Fruit fly (Drosophila melanogaster): ENCODE data around the gene pad.

Gene pad

DNA sequence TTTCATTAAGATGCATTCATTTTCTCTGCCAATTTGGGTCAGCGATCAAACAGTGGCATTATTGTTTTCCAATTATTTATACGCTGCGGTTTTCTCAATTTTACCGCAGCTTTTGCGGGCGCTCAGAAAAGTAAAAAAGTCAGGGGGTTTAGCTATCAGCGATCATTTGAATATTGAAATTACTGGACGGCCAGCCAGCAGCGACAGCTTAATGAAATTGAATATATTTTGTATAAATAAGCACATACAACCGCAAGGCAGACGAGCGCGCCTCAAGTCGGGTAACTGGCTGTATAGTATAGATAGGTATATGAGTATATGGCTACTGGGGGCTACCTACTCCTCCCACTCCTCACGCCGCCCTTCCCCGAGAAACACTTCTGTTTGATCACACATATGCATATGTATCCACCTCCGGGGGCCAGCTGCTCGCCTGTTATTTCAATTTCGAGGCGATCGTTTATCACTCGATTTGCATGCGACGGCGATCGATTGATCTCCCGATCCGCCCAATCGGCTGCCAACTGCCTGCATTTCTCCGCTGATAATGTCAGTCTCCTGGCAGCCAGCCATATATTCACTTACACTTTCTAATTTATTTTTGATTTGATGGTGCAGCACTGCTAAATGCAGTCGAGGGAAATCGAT is 14.2 kb downstream of the pad start (continued):
- TF ChIP-seq maf-S (GFP tag; optimal IDR thresholded peaks at IDR 0.05) = no peak
- TF ChIP-seq CG11085 (GFP tag; IDR thresholded peaks at IDR 0.05) = no peak
- TF ChIP-seq sisA (GFP tag; IDR thresholded peaks at IDR 0.05) = no peak
- peak; percentile 17 for TF ChIP-seq sens (GFP tag)
- no peak for TF ChIP-seq CG3847 (GFP tag; IDR thresholded peaks at IDR 0.05)
- TF ChIP-seq trem (tag; optimal IDR thresholded peaks at IDR 0.05) = no peak
- TF ChIP-seq CG6791 (GFP tag; IDR thresholded peaks at IDR 0.05; ENCODE audit: partially characterized antibody) = no peak
- TF ChIP-seq slp2 (GFP tag; optimal IDR thresholded peaks at IDR 0.05) = no peak
- TF ChIP-seq Gug (GFP tag; IDR thresholded peaks at IDR 0.05) = no peak
- no peak for TF ChIP-seq zen2 (GFP tag; IDR thresholded peaks at IDR 0.05; ENCODE audit: partially characterized antibody)
- TF ChIP-seq Lpt (GFP tag; optimal IDR thresholded peaks at IDR 0.05) = no peak
- TF ChIP-seq pfk (GFP tag; optimal IDR thresholded peaks at IDR 0.05) = no peak
- TF ChIP-seq yki (optimal IDR thresholded peaks at IDR 0.05) = no peak
- no peak for TF ChIP-seq CG4854 (GFP tag; optimal IDR thresholded peaks at IDR 0.05)
- TF ChIP-seq CG10366 (GFP tag; IDR thresholded peaks at IDR 0.05) = no peak
- TF ChIP-seq tll (GFP tag; optimal IDR thresholded peaks at IDR 0.05) = no peak
- TF ChIP-seq luna (GFP tag; optimal IDR thresholded peaks at IDR 0.05) = no peak
- TF ChIP-seq Ptx1 (GFP tag; IDR thresholded peaks at IDR 0.05) = no peak
- peak; percentile 95; the same call in 1 of the 2 replicates for TF ChIP-seq CG31224 (GFP tag; IDR thresholded peaks at IDR 0.05)
- no peak for TF ChIP-seq pzg (GFP tag; optimal IDR thresholded peaks at IDR 0.05)
- TF ChIP-seq Stat92E (GFP tag; optimal IDR thresholded peaks at IDR 0.05) = no peak
- TF ChIP-seq pum (GFP tag; optimal IDR thresholded peaks at IDR 0.05) = no peak
- no peak for TF ChIP-seq CG12219 (GFP tag; optimal IDR thresholded peaks at IDR 0.05)
- no peak for TF ChIP-seq CG5245 (GFP tag; optimal IDR thresholded peaks at IDR 0.05)
- TF ChIP-seq Chrac-16 (GFP tag; optimal IDR thresholded peaks at IDR 0.05) = no peak
- TF ChIP-seq E2f2 (GFP tag; IDR thresholded peaks at IDR 0.05) = no peak
- TF ChIP-seq Xbp1 (GFP tag; optimal IDR thresholded peaks at IDR 0.05) = no peak
- TF ChIP-seq CG3407 (GFP tag; optimal IDR thresholded peaks at IDR 0.05) = no peak
- no peak for TF ChIP-seq az2 (GFP tag; optimal IDR thresholded peaks at IDR 0.05)
- TF ChIP-seq CG18764 (GFP tag; optimal IDR thresholded peaks at IDR 0.05) = no peak
- no peak for TF ChIP-seq h (optimal IDR thresholded peaks at IDR 0.05)
- TF ChIP-seq kni (GFP tag; optimal IDR thresholded peaks at IDR 0.05) = peak; percentile 9
- no peak for TF ChIP-seq Kr (GFP tag; optimal IDR thresholded peaks at IDR 0.05)
- no peak for TF ChIP-seq Six4 (GFP tag; optimal IDR thresholded peaks at IDR 0.05)
- no peak for TF ChIP-seq al (GFP tag; IDR thresholded peaks at IDR 0.05)
- TF ChIP-seq vvl (GFP tag; IDR thresholded peaks at IDR 0.05) = peak; percentile 92
- no peak for TF ChIP-seq ken (GFP tag; IDR thresholded peaks at IDR 0.05)
- TF ChIP-seq chinmo (GFP tag; IDR thresholded peaks at IDR 0.05; ENCODE audit: partially characterized antibody) = 0 out of 4 replicates have a peak, but pooled peaks have one; percentile 51
- no peak for TF ChIP-seq CG8290 (GFP tag; optimal IDR thresholded peaks at IDR 0.05)
- TF ChIP-seq CG8290 (tag; optimal IDR thresholded peaks at IDR 0.05) = no peak
- TF ChIP-seq CG6689 (GFP tag; IDR thresholded peaks at IDR 0.05) = no peak
- TF ChIP-seq HLH3B (GFP tag; IDR thresholded peaks at IDR 0.05) = no peak
- TF ChIP-seq seq (GFP tag; IDR thresholded peaks at IDR 0.05) = no peak
- no peak for TF ChIP-seq Atf-2 (GFP tag; optimal IDR thresholded peaks at IDR 0.05)
- no peak for TF ChIP-seq jigr1 (GFP tag; IDR thresholded peaks at IDR 0.05)
- TF ChIP-seq sc (optimal IDR thresholded peaks at IDR 0.05) = no peak
- no peak for TF ChIP-seq sc (GFP tag; optimal IDR thresholded peaks at IDR 0.05)
- no peak for TF ChIP-seq amos (GFP tag; IDR thresholded peaks at IDR 0.05; ENCODE audit: partially characterized antibody)
- no peak for TF ChIP-seq vfl (GFP tag; optimal IDR thresholded peaks at IDR 0.05)
- TF ChIP-seq CG18011 (GFP tag; optimal IDR thresholded peaks at IDR 0.05) = no peak
- no peak for TF ChIP-seq Tbp (GFP tag; optimal IDR thresholded peaks at IDR 0.05)
- no peak for TF ChIP-seq lbe (GFP tag; optimal IDR thresholded peaks at IDR 0.05)
